Worm (Caenorhabditis elegans) whole organism, young adult: Measurements from ENCODE around the gene K03B4.6.

Experiments used
- F37B4.10 ChIP-seq: fragments of 200-800 bp; sonication (Bioruptor generic); IDR thresholded peaks from 2 replicates; pipeline ENCODE4 v1.3.6; 2022; ENCODE audit warnings: missing genetic modification characterization, missing compliant biosample characterization
- T26A5.8 ChIP-seq: sonication (generic microtip); optimal IDR thresholded peaks from 2 replicates; lab custom pipeline; 2016; ENCODE audit warnings: missing genetic modification characterization, missing compliant biosample characterization
- Y53F4B.3 ChIP-seq: fragments of 200-800 bp; sonication (Bioruptor generic); IDR thresholded peaks from 2 replicates; pipeline ENCODE4 v1.3.6; 2022; ENCODE audit warnings: missing genetic modification reagents, missing genetic modification characterization, missing compliant biosample characterization
- Y53G8AR.9 ChIP-seq: fragments of 200-800 bp; sonication (Bioruptor generic); conservative IDR thresholded peaks from 2 replicates; pipeline ENCODE4 v1.3.6; 2022; ENCODE audit warnings: missing genetic modification reagents, missing genetic modification characterization, missing compliant biosample characterization
- Y56A3A.18 ChIP-seq: fragments of 200-800 bp; sonication (Bioruptor generic); IDR thresholded peaks from 2 replicates; pipeline ENCODE4 v1.3.6; 2022; ENCODE audit warnings: missing genetic modification reagents, missing genetic modification characterization, missing compliant biosample characterization
- Y79H2A.3 ChIP-seq: fragments of 200-800 bp; sonication (Bioruptor generic); conservative IDR thresholded peaks from 2 replicates; pipeline ENCODE4 v1.3.6; 2022; ENCODE audit warnings: missing genetic modification reagents, missing genetic modification characterization, missing compliant biosample characterization
- aptf-2 ChIP-seq: fragments of 200-800 bp; sonication (Bioruptor generic); conservative IDR thresholded peaks from 2 replicates; pipeline ENCODE4 v1.3.6; 2022; ENCODE audit warnings: missing genetic modification reagents, missing genetic modification characterization, missing compliant biosample characterization
- aptf-3 ChIP-seq: fragments of 200-800 bp; sonication (Bioruptor generic); IDR thresholded peaks from 2 replicates; pipeline ENCODE4 v1.3.6; 2022; ENCODE audit warnings: missing genetic modification characterization, missing compliant biosample characterization
- attf-3 ChIP-seq: fragments of 200-800 bp; sonication (Bioruptor generic); conservative IDR thresholded peaks from 2 replicates; pipeline ENCODE4 v1.3.6; 2022; ENCODE audit warnings: missing genetic modification reagents, missing genetic modification characterization, missing compliant biosample characterization
- attf-5 ChIP-seq: fragments of 200-800 bp; sonication (Bioruptor generic); optimal IDR thresholded peaks from 2 replicates; lab custom pipeline; 2018; ENCODE audit warnings: mild to moderate bottlenecking, missing genetic modification characterization, missing compliant biosample characterization
- bed-2 ChIP-seq: fragments of 200-800 bp; sonication (Bioruptor generic); IDR thresholded peaks from 2 replicates; pipeline ENCODE4 v1.3.6; 2022; ENCODE audit warnings: missing genetic modification reagents, missing genetic modification characterization, missing compliant biosample characterization
- cebp-2 ChIP-seq: fragments of 200-800 bp; sonication (Bioruptor generic); IDR thresholded peaks from 2 replicates; pipeline ENCODE4 v1.3.6; 2022; ENCODE audit warnings: missing genetic modification characterization, missing compliant biosample characterization
- efl-1 ChIP-seq: fragments of 150-350 bp; optimal IDR thresholded peaks from 2 replicates; lab custom pipeline; 2014; ENCODE audit warnings: missing biosample characterization, missing genetic modification reagents, missing genetic modification characterization
- egl-44 ChIP-seq: fragments of 200-800 bp; sonication (Bioruptor generic); IDR thresholded peaks from 2 replicates; pipeline ENCODE4 v1.3.6; 2022; ENCODE audit warnings: missing genetic modification reagents, missing genetic modification characterization, missing compliant biosample characterization
- ekl-4 ChIP-seq: fragments of 200-800 bp; sonication (Bioruptor generic); IDR thresholded peaks from 2 replicates; pipeline ENCODE4 v1.3.6; 2022; ENCODE audit warnings: missing genetic modification reagents, missing genetic modification characterization, missing compliant biosample characterization
- him-1 ChIP-seq: sonication (generic microtip); optimal IDR thresholded peaks from 2 replicates; lab custom pipeline; 2016; ENCODE audit warnings: missing genotype, missing genetic modification reagents, missing genetic modification characterization, missing compliant biosample characterization
- hlh-26 ChIP-seq: fragments of 200-800 bp; sonication (Bioruptor generic); conservative IDR thresholded peaks from 2 replicates; pipeline ENCODE4 v1.3.6; 2022; ENCODE audit warnings: missing genetic modification reagents, missing genetic modification characterization, missing compliant biosample characterization
- lag-1 ChIP-seq: fragments of 200-800 bp; sonication (Bioruptor generic); IDR thresholded peaks from 2 replicates; pipeline ENCODE4 v1.3.6; 2022; ENCODE audit warnings: missing genetic modification reagents, missing genetic modification characterization, missing compliant biosample characterization
- madf-10 ChIP-seq: sonication (generic microtip); optimal IDR thresholded peaks from 2 replicates; lab custom pipeline; 2016; ENCODE audit warnings: mild to moderate bottlenecking, missing genetic modification characterization, missing compliant biosample characterization
- madf-3 ChIP-seq: fragments of 200-800 bp; sonication (Bioruptor generic); IDR thresholded peaks from 2 replicates; pipeline ENCODE4 v1.3.6; 2022; ENCODE audit warnings: missing genetic modification reagents, missing genetic modification characterization, missing compliant biosample characterization
- madf-6 ChIP-seq: fragments of 200-800 bp; sonication (Bioruptor generic); IDR thresholded peaks from 2 replicates; pipeline ENCODE4 v1.3.6; 2022; ENCODE audit warnings: missing genetic modification reagents, missing genetic modification characterization, missing compliant biosample characterization
- madf-8 ChIP-seq: fragments of 200-800 bp; sonication (Bioruptor generic); conservative IDR thresholded peaks from 2 replicates; pipeline ENCODE4 v1.3.6; 2022; ENCODE audit warnings: missing genetic modification reagents, missing genetic modification characterization, missing compliant biosample characterization
- mel-28 ChIP-seq: sonication (generic microtip); optimal IDR thresholded peaks from 2 replicates; lab custom pipeline; 2016; ENCODE audit warnings: borderline replicate concordance, mild to moderate bottlenecking, missing genetic modification characterization, missing compliant biosample characterization
- nfya-1 ChIP-seq: sonication (generic microtip); optimal IDR thresholded peaks from 2 replicates; lab custom pipeline; 2017; ENCODE audit warnings: antibody characterized with exemption, missing compliant biosample characterization, missing genetic modification characterization, borderline replicate concordance; ENCODE audit not compliant: insufficient read depth
- nhr-120 ChIP-seq: fragments of 200-800 bp; sonication (Bioruptor generic); IDR thresholded peaks from 2 replicates; pipeline ENCODE4 v1.3.6; 2022; ENCODE audit warnings: missing genetic modification characterization, missing compliant biosample characterization
- nhr-80 ChIP-seq: sonication (generic microtip); optimal IDR thresholded peaks from 2 replicates; lab custom pipeline; 2016; ENCODE audit warnings: missing genetic modification characterization, missing compliant biosample characterization
- snpc-1.1 ChIP-seq: sonication (generic microtip); optimal IDR thresholded peaks from 2 replicates; lab custom pipeline; 2017; ENCODE audit warnings: missing genetic modification characterization, mild to moderate bottlenecking, missing compliant biosample characterization, antibody characterized with exemption, moderate library complexity, missing genotype, missing genetic modification reagents; ENCODE audit not compliant: insufficient read depth
- somi-1 ChIP-seq: fragments of 200-800 bp; sonication (Bioruptor generic); optimal IDR thresholded peaks from 2 replicates; lab custom pipeline; 2018; ENCODE audit warnings: mild to moderate bottlenecking, missing genetic modification characterization, missing compliant biosample characterization
- tbp1 ChIP-seq: fragments of 200-800 bp; sonication (Bioruptor generic); optimal IDR thresholded peaks from 2 replicates; lab custom pipeline; 2018; ENCODE audit warnings: mild to moderate bottlenecking, missing genetic modification characterization, missing compliant biosample characterization
- tbx-9 ChIP-seq: sonication (generic microtip); optimal IDR thresholded peaks from 2 replicates; lab custom pipeline; 2016; ENCODE audit warnings: borderline replicate concordance, missing genetic modification characterization, inconsistent platforms, missing compliant biosample characterization
- zim-3 ChIP-seq: sonication (generic microtip); optimal IDR thresholded peaks from 2 replicates; lab custom pipeline; 2017; ENCODE audit warnings: mild to moderate bottlenecking, missing genetic modification characterization, moderate library complexity, missing compliant biosample characterization

The K03B4.6 gene

ce11 chrV:4686680-4687470, 10.9 kb upstream of the K03B4.6 start, which contains the start of gene taf-10 (continued):
- peak; percentile 9 for TF ChIP-seq tbp1 (GFP tag; lab: Kevin White, UChicago)
- TF ChIP-seq, all 124 proteins: peak for 16

DNA sequence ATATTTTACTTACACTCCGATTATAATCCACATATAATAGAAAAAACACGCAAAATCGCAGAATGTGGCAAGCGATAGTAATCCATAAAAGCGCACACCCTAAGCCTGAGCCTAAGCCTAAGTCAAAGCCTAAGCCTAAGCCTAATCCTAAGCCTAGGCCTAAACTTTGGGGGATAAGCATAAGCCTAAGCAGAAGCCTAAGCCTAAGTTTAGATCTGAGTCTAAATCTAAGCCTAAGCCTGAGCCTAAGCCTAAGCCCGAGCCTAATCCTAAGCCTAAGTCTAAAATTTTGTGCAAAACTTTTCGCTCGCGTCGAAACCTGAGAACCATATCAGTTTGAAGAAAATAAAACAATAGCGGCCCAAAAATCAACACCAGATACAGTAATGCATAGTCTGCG, 8.1 kb upstream of the K03B4.6 start:
- TF ChIP-seq aptf-3 (GFP tag; lab: Robert Waterston, UW) (no peak), nfya-1 (no peak), madf-10 (tag; lab: Kevin White, UChicago) (no peak)

DNA sequence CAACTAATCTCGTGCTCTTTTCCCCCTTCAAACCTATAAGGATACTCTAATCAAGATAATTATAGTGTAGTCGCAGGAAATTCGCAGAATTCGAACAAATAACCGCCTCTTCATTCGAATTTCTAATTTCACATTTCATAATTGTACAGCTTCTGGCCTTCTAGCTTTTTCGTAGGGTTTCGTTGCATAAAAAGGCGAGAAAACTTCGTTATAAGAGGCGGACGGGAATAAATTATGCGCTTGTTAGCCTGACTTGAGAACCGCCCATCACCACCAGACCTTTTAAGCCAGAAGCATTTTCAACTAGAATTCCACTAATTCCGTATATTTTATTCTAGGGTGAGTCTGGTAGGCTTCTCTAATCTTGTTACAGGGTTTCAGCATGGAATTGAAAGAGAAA, 5.7 kb upstream of the K03B4.6 start, which contains the start of gene K03B4.4:
TSS of gene K03B4.4 (plus strand) at position 301 of the 400 bp plus-strand sequence.
- TF ChIP-seq cebp-2 (GFP tag; lab: Robert Waterston, UW) (no peak), bed-2 (GFP tag; lab: Robert Waterston, UW) (no peak), madf-3 (no peak), egl-44 (no peak), him-1 (tag; lab: Kevin White, UChicago) (no peak)

ce11 chrV:4676812-4677211, 820 bp upstream of the K03B4.6 start:
- no peak for TF ChIP-seq T26A5.8 (tag; lab: Kevin White, UChicago)

- TF ChIP-seq F37B4.10 (GFP tag; lab: Robert Waterston, UW) (no peak), nfya-1 (no peak), hlh-26 (GFP tag; lab: Robert Waterston, UW) (no peak), attf-3 (no peak)
Measured at ce11 chrV:4674506-4674905, 1.5 kb downstream of the K03B4.6 start, which contains the start of gene K03B4.8. Gene K03B4.8, minus strand, starts transcription at chrV:4674606.

DNA sequence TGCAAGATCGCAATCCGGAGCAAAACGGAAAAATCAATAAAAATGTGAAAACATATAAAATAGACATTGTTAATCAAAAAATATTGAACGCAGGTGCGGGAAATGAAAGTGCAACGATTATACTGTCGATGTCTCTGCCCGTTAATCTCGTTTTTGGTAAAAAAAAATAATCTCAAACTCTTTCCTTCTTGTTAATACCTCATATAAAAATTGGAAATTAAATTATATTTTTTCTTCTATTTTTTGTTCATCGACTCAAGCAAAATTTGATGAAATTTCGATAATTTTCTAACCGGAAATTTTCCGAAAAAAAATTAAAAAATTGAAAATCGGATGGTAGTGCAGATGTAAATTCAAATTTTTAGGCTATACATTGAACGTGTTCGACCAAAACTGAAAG, 3.5 kb downstream of the K03B4.6 start, which contains the start of gene K03B4.9:
TSS of gene K03B4.9 (minus strand) at position 101 of the 400 bp plus-strand sequence.
- no peak for TF ChIP-seq F37B4.10 (GFP tag; lab: Robert Waterston, UW)
- no peak for TF ChIP-seq Y56A3A.18 (GFP tag; lab: Robert Waterston, UW)
- TF ChIP-seq Y53F4B.3, result no peak
- TF ChIP-seq snpc-1.1 (tag; lab: Kevin White, UChicago), result no peak
- TF ChIP-seq tbx-9 (tag; lab: Kevin White, UChicago), result no peak
- TF ChIP-seq attf-3, result no peak
- no peak for TF ChIP-seq madf-6
- TF ChIP-seq madf-8 (GFP tag; lab: Robert Waterston, UW), result no peak
- TF ChIP-seq Y79H2A.3 (GFP tag; lab: Robert Waterston, UW), result no peak
- TF ChIP-seq attf-5, result no peak
- TF ChIP-seq nhr-120 (GFP tag; lab: Robert Waterston, UW), result no peak
- TF ChIP-seq zim-3 (tag; lab: Kevin White, UChicago), result no peak
- TF ChIP-seq hlh-26 (GFP tag; lab: Robert Waterston, UW), result no peak
- TF ChIP-seq, all 124 proteins: peak for 0

DNA sequence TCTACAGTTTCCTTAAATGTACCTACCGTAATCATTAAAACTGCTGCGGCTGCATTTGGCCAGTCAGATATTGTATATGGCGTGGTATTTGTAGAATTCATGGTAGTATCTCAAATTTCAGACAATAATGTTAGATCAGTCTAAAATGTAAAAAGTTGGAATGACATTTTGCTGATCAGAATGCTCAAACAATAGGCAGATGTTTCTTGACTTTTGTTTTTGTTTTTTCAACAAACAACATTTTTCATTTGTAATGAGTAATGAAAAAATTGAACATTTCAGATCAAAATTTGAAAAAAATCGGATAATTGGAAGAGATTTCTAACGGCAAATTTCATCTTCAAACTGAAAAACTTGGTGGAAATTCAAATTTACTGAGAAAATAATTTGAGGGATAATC, 7.4 kb downstream of the K03B4.6 start, which contains the start of gene srx-77:
TSS of gene srx-77 (minus strand) at position 101 of the 400 bp plus-strand sequence.
- TF ChIP-seq mel-28 (tag; lab: Kevin White, UChicago), result no peak
- TF ChIP-seq lag-1 (GFP tag; lab: Robert Waterston, UW), result no peak
- TF ChIP-seq madf-8 (GFP tag; lab: Robert Waterston, UW), result no peak
- no peak for TF ChIP-seq nhr-80 (tag; lab: Kevin White, UChicago)
- TF ChIP-seq somi-1 (GFP tag; lab: Kevin White, UChicago), result no peak
- no peak for TF ChIP-seq madf-3
- no peak for TF ChIP-seq ekl-4 (GFP tag; lab: Robert Waterston, UW)
- TF ChIP-seq nfya-1, result no peak
- no peak for TF ChIP-seq aptf-2 (GFP tag; lab: Robert Waterston, UW)
- no peak for TF ChIP-seq Y53G8AR.9 (GFP tag; lab: Robert Waterston, UW)
- TF ChIP-seq hlh-26 (GFP tag; lab: Robert Waterston, UW), result no peak
- TF ChIP-seq efl-1, result no peak
